Worm (Caenorhabditis elegans) whole organism, L2 larva: ENCODE measurements around the gene twk-5.

Source experiments
- C34F6.9 ChIP-seq: fragments of 150-350 bp; optimal IDR thresholded peaks from 2 replicates; lab custom pipeline; 2014; ENCODE audit warnings: missing biosample characterization, missing genetic modification characterization
- F13H6.1 ChIP-seq: sonication (generic microtip); optimal IDR thresholded peaks from 2 replicates; lab custom pipeline; 2016; ENCODE audit warnings: missing genetic modification characterization, missing compliant biosample characterization
- R02D3.7 ChIP-seq: fragments of 150-350 bp; optimal IDR thresholded peaks from 2 replicates; lab custom pipeline; 2014; ENCODE audit warnings: missing biosample characterization, missing genetic modification characterization
- Y55F3AM.14 ChIP-seq: fragments of 200-800 bp; sonication (Bioruptor generic); optimal IDR thresholded peaks from 2 replicates; lab custom pipeline; 2018; ENCODE audit warnings: mild to moderate bottlenecking, missing genetic modification characterization, missing compliant biosample characterization
- alr-1 ChIP-seq: fragments of 150-350 bp; optimal IDR thresholded peaks from 2 replicates; lab custom pipeline; 2014; ENCODE audit warnings: missing biosample characterization, missing genetic modification characterization
- aly-2 ChIP-seq: fragments of 150-350 bp; optimal IDR thresholded peaks from 2 replicates; lab custom pipeline; 2014; ENCODE audit warnings: missing biosample characterization, missing genetic modification characterization
- ceh-16 ChIP-seq: fragments of 150-350 bp; optimal IDR thresholded peaks from 2 replicates; lab custom pipeline; 2014; ENCODE audit warnings: missing biosample characterization, missing genetic modification characterization
- ceh-82 ChIP-seq: fragments of 150-350 bp; optimal IDR thresholded peaks from 2 replicates; lab custom pipeline; 2014; ENCODE audit warnings: missing biosample characterization, missing genetic modification characterization
- crh-2 ChIP-seq: sonication (generic microtip); optimal IDR thresholded peaks from 2 replicates; lab custom pipeline; 2017; ENCODE audit warnings: missing biosample characterization, missing genetic modification characterization
- dmd-4 ChIP-seq: sonication (generic microtip); optimal IDR thresholded peaks from 2 replicates; lab custom pipeline; 2017; ENCODE audit warnings: missing biosample characterization, missing genetic modification characterization
- egl-27 ChIP-seq: sonication (generic microtip); optimal IDR thresholded peaks from 3 replicates; lab custom pipeline; 2017; ENCODE audit warnings: missing biosample characterization, missing genetic modification reagents, missing genetic modification characterization
- elt-3 ChIP-seq: sonication (generic microtip); optimal IDR thresholded peaks from 2 replicates; lab custom pipeline; 2017; ENCODE audit warnings: missing biosample characterization, missing genetic modification characterization
- fos-1 ChIP-seq: fragments of 150-350 bp; optimal IDR thresholded peaks from 2 replicates; lab custom pipeline; 2014; ENCODE audit warnings: missing biosample characterization, missing genetic modification characterization
- gmeb-1 ChIP-seq: fragments of 150-350 bp; optimal IDR thresholded peaks from 2 replicates; lab custom pipeline; 2014; ENCODE audit warnings: missing biosample characterization, missing genetic modification characterization
- lin-11 ChIP-seq: fragments of 150-350 bp; sonication (generic microtip); optimal IDR thresholded peaks from 2 replicates; lab custom pipeline; 2014; ENCODE audit warnings: missing biosample characterization, missing genetic modification characterization, inconsistent platforms, mixed read lengths
- lin-13 ChIP-seq: fragments of 150-350 bp; optimal IDR thresholded peaks from 2 replicates; lab custom pipeline; 2014; ENCODE audit warnings: missing biosample characterization, missing genetic modification reagents, missing genetic modification characterization
- lin-39 ChIP-seq: fragments of 150-350 bp; optimal IDR thresholded peaks from 2 replicates; lab custom pipeline; 2014; ENCODE audit warnings: missing biosample characterization, missing genetic modification reagents, missing genetic modification characterization
- mbf-1 ChIP-seq: sonication (generic microtip); optimal IDR thresholded peaks from 2 replicates; lab custom pipeline; 2017; ENCODE audit warnings: missing biosample characterization, missing genetic modification characterization
- mdl-1 ChIP-seq, 2 experiments: fragments of 150-350 bp in 1 of 2; sonication (generic microtip) in 1 of 2; optimal IDR thresholded peaks; 2 replicates each; lab custom pipeline; 2017; ENCODE audit warnings: missing biosample characterization in 2 of 2, missing genetic modification characterization in 2 of 2
- nhr-10 ChIP-seq: sonication (generic microtip); optimal IDR thresholded peaks from 2 replicates; lab custom pipeline; 2017; ENCODE audit warnings: missing biosample characterization, missing genetic modification characterization
- nhr-11 ChIP-seq: fragments of 150-350 bp; optimal IDR thresholded peaks from 2 replicates; lab custom pipeline; 2014; ENCODE audit warnings: missing biosample characterization, missing genetic modification characterization
- nhr-12 ChIP-seq: fragments of 150-350 bp; optimal IDR thresholded peaks from 2 replicates; lab custom pipeline; 2014; ENCODE audit warnings: missing biosample characterization, missing genetic modification characterization
- nhr-129 ChIP-seq: fragments of 150-350 bp; optimal IDR thresholded peaks from 2 replicates; lab custom pipeline; 2014; ENCODE audit warnings: missing biosample characterization, missing genetic modification characterization
- nhr-237 ChIP-seq: fragments of 150-350 bp; optimal IDR thresholded peaks from 2 replicates; lab custom pipeline; 2014; ENCODE audit warnings: missing biosample characterization, missing genetic modification characterization
- nhr-25 ChIP-seq: fragments of 150-350 bp; sonication (generic microtip); optimal IDR thresholded peaks from 3 replicates; lab custom pipeline; 2014; ENCODE audit warnings: missing biosample characterization, missing genetic modification characterization
- nhr-6 ChIP-seq: fragments of 150-350 bp; optimal IDR thresholded peaks from 2 replicates; lab custom pipeline; 2014; ENCODE audit warnings: missing biosample characterization, missing genetic modification characterization
- nhr-77 ChIP-seq: fragments of 150-350 bp; optimal IDR thresholded peaks from 2 replicates; lab custom pipeline; 2014; ENCODE audit warnings: missing biosample characterization, missing genetic modification characterization
- sem-4 ChIP-seq: fragments of 150-350 bp; optimal IDR thresholded peaks from 2 replicates; lab custom pipeline; 2014; ENCODE audit warnings: missing biosample characterization, missing genetic modification reagents, missing genetic modification characterization
- skn-1 ChIP-seq: sonication (generic microtip); optimal IDR thresholded peaks from 2 replicates; lab custom pipeline; 2017; ENCODE audit warnings: missing biosample characterization, missing genetic modification characterization
- sma-9 ChIP-seq, 2 experiments: fragments of 150-350 bp in 1 of 2; sonication (generic microtip) in 1 of 2; optimal IDR thresholded peaks; 2 replicates each; lab custom pipeline; 2014 to 2016; ENCODE audit warnings: missing genetic modification characterization in 2 of 2, mild to moderate bottlenecking in 1 of 2, missing biosample characterization in 1 of 2, missing compliant biosample characterization in 1 of 2, missing genetic modification reagents in 1 of 2, moderate library complexity in 1 of 2
- unc-55 ChIP-seq: fragments of 150-350 bp; sonication (generic microtip); optimal IDR thresholded peaks from 3 replicates; lab custom pipeline; 2014; ENCODE audit warnings: missing biosample characterization, missing genetic modification reagents, missing genetic modification characterization
- unc-62 ChIP-seq: fragments of 150-350 bp; optimal IDR thresholded peaks from 2 replicates; lab custom pipeline; 2014; ENCODE audit warnings: missing biosample characterization, missing genetic modification reagents, missing genetic modification characterization
- zag-1 ChIP-seq: fragments of 150-350 bp; optimal IDR thresholded peaks from 2 replicates; lab custom pipeline; 2014; ENCODE audit warnings: missing biosample characterization, missing genetic modification characterization
- ztf-11 ChIP-seq: sonication (generic microtip); optimal IDR thresholded peaks from 2 replicates; lab custom pipeline; 2017; ENCODE audit warnings: missing biosample characterization, missing genetic modification characterization

The twk-5 gene

DNA sequence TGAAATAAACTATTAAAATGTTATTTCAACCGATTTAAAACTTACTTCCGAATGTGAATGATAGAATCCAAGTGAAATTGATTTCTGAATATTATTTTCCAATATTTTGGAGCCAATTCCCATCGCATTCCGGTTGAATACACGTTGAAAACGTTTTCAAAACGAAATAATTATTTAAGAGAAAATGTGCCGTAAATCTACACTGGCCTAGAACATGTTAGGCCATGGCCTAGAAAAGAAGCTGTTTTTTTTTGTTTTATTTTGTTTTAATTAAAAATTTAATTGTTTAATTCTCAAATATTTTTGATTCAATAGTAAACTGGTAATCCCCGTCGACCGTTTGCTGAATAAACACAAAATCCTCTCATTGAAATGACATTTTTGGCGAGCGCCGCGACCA lies 21.2 kb downstream of the twk-5 start:
- TF ChIP-seq gmeb-1: no peak
- no peak for TF ChIP-seq nhr-6 (tag; lab: Kevin White, UChicago)
- no peak for TF ChIP-seq lin-39 (tag; lab: Kevin White, UChicago)
- TF ChIP-seq crh-2 (tag; lab: Kevin White, UChicago): no peak
- TF ChIP-seq aly-2 (tag; lab: Kevin White, UChicago): no peak
- no peak for TF ChIP-seq alr-1
- TF ChIP-seq unc-62 (GFP tag; lab: Kevin White, UChicago): no peak
- no peak for TF ChIP-seq nhr-237
- TF ChIP-seq R02D3.7: peak; percentile 14
- TF ChIP-seq nhr-129 (tag; lab: Kevin White, UChicago): no peak
- TF ChIP-seq fos-1 (tag; lab: Kevin White, UChicago): no peak
- TF ChIP-seq lin-13: no peak
- TF ChIP-seq sma-9 (GFP tag; optimal IDR thresholded peaks at IDR 0.05; lab: Kevin White, UChicago): peak; percentile 15
- TF ChIP-seq sma-9 (tag; optimal IDR thresholded peaks at IDR 0.05; lab: Kevin White, UChicago): no peak
- TF ChIP-seq F13H6.1 (tag; lab: Kevin White, UChicago): no peak
- no peak for TF ChIP-seq dmd-4
- TF ChIP-seq nhr-12: no peak
- TF ChIP-seq unc-55 (GFP tag; lab: Kevin White, UChicago): peak; percentile 32
- no peak for TF ChIP-seq ztf-11 (tag; lab: Kevin White, UChicago)

DNA sequence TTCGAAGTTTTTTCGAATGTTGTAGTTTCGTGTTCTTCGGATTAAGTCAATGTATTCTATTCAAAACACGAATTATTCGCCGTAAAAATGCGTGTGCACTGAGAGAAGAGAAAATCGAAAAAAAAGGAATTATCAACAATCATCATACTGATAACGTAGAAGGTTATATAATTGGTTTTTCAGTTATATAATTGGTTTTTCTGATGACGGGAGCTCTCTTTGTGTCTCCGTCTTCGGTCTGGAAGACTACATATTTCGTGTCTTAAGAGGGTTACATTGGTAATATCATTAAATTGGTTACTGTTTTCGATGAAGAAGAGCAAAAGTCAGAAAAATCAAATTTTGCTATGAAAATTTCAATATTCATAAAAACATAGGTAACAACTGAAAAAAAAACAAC lies 25.2 kb downstream of the twk-5 start:
- peak; percentile 12 for TF ChIP-seq skn-1 (tag; lab: Kevin White, UChicago)
- no peak for TF ChIP-seq nhr-12
- TF ChIP-seq R02D3.7: no peak
- no peak for TF ChIP-seq gmeb-1
- peak; percentile 52 for TF ChIP-seq fos-1 (tag; lab: Kevin White, UChicago)
- no peak for TF ChIP-seq aly-2 (tag; lab: Kevin White, UChicago)
- TF ChIP-seq ceh-82 (tag; lab: Kevin White, UChicago): no peak
- TF ChIP-seq nhr-11 (tag; lab: Kevin White, UChicago): no peak
- TF ChIP-seq elt-3: no peak
- TF ChIP-seq F13H6.1 (tag; lab: Kevin White, UChicago): no peak

DNA sequence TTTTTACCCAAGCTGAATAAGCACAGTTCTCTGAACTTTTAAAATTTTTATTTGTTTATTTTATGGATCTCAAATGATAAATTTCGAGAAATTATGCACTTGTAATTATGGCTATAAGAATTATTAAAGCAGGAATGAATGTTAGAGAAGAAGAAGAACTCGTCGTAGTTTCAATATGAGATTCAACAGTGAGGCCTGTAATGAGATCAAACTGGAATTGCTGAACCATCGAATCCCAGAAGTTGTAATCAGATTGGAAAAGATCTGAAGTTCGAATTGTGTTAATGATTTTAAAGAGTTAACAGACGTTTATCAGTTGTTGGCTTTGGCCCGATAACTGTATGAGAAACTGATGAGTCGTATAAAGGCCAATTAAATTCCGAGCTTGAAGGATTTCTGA lies 29.4 kb downstream of the twk-5 start:
- no peak for TF ChIP-seq unc-55 (GFP tag; lab: Kevin White, UChicago)
- no peak for TF ChIP-seq lin-39 (tag; lab: Kevin White, UChicago)
- TF ChIP-seq dmd-4: no peak
- no peak for TF ChIP-seq nhr-10 (tag; lab: Kevin White, UChicago)
- no peak for TF ChIP-seq nhr-77
- no peak for TF ChIP-seq Y55F3AM.14 (GFP tag; lab: Kevin White, UChicago)
- TF ChIP-seq R02D3.7: no peak
- no peak for TF ChIP-seq fos-1 (tag; lab: Kevin White, UChicago)
- TF ChIP-seq zag-1 (tag; lab: Kevin White, UChicago): no peak

DNA sequence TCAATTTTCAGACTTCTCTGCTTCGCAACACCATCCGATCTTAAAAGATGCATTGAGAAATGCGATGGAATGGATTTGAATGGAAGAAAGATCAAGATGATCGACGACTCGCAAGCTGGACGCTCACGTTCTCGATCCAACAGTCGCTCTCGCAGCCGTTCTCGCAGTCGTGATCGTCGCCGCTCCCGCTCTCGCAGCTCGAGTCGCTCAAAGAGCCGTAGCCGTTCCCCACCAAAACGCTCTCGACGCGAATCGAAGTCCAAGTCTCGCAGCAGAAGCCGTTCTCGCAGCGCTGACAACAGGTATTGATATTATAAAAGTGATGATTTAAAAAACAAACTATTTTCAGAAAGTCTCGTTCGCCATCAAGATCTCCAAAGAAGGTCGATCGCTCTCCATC lies 30.0 kb downstream of the twk-5 start:
- TF ChIP-seq crh-2 (tag; lab: Kevin White, UChicago) (no peak), nhr-6 (tag; lab: Kevin White, UChicago) (no peak), F13H6.1 (tag; lab: Kevin White, UChicago) (no peak), C34F6.9 (tag; lab: Kevin White, UChicago) (no peak), gmeb-1 (no peak), mbf-1 (tag; lab: Kevin White, UChicago) (no peak), nhr-25 (tag; lab: Kevin White, UChicago) (no peak), lin-11 (no peak), alr-1 (no peak), aly-2 (tag; lab: Kevin White, UChicago) (no peak), nhr-77 (no peak), sem-4 (no peak), ceh-16 (no peak), nhr-12 (no peak), ztf-11 (tag; lab: Kevin White, UChicago) (no peak), skn-1 (tag; lab: Kevin White, UChicago) (no peak), dmd-4 (no peak), mdl-1 (tag; optimal IDR thresholded peaks at IDR 0.05; lab: Kevin White, UChicago) (no peak), lin-13 (no peak)

DNA sequence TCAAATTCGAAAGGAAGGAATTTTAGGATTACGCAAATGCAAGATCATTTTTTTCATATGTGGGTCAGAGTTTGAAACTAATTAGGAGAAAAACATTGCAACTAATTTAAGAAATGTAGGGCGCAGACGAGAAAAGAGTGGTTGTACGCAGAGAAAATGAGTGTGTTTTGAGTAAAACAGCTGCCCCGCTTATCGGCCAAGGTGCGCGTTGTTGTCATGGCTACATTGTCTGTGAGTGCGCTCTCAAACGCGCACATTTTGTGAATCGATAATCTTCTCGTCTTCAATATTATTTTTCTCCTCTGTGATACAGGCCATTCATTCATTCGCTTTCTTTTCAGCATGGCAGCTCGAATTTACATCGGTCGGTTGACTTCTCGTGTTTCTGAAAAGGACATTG lies 31.5 kb downstream of the twk-5 start:
- no peak for TF ChIP-seq Y55F3AM.14 (GFP tag; lab: Kevin White, UChicago)
- no peak for TF ChIP-seq egl-27 (tag; lab: Kevin White, UChicago)
- peak; percentile 43 for TF ChIP-seq lin-11
